Worm (Caenorhabditis elegans) whole organism, young adult: Measurements from ENCODE around the gene unc-58.
A peak's percentile ranks its signal among the peaks of the same experiment; 100 is the strongest.

Experiments
- B0035.1 ChIP-seq: sonication (generic microtip); optimal IDR thresholded peaks from 2 replicates; lab custom pipeline; 2016; ENCODE audit warnings: missing genetic modification characterization, mild to moderate bottlenecking, missing compliant biosample characterization, missing genotype, missing genetic modification reagents
- B0261.1 ChIP-seq: sonication (generic microtip); optimal IDR thresholded peaks from 2 replicates; lab custom pipeline; 2016; ENCODE audit warnings: mild to moderate bottlenecking, missing genetic modification characterization, moderate library complexity, missing compliant biosample characterization
- C06A6.2 ChIP-seq: fragments of 200-800 bp; sonication (Bioruptor generic); conservative IDR thresholded peaks from 2 replicates; pipeline ENCODE4 v1.3.6; 2022; ENCODE audit warnings: missing genetic modification characterization, missing compliant biosample characterization
- D2030.7 ChIP-seq: fragments of 200-800 bp; sonication (Bioruptor generic); IDR thresholded peaks from 2 replicates; pipeline ENCODE4 v1.3.6; 2022; ENCODE audit warnings: missing genetic modification reagents, missing genetic modification characterization, missing compliant biosample characterization
- F22D6.2 ChIP-seq: sonication (generic microtip); optimal IDR thresholded peaks from 2 replicates; lab custom pipeline; 2016; ENCODE audit warnings: mild to moderate bottlenecking, missing genetic modification characterization, missing compliant biosample characterization
- F57A8.1 ChIP-seq: fragments of 200-800 bp; sonication (Bioruptor generic); optimal IDR thresholded peaks from 2 replicates; lab custom pipeline; 2018; ENCODE audit warnings: mild to moderate bottlenecking, missing genetic modification characterization, moderate library complexity, missing compliant biosample characterization
- F57C9.4 ChIP-seq: sonication (generic microtip); optimal IDR thresholded peaks from 2 replicates; lab custom pipeline; 2017; ENCODE audit warnings: mild to moderate bottlenecking, missing genetic modification characterization, missing compliant biosample characterization
- T26A5.8 ChIP-seq: sonication (generic microtip); optimal IDR thresholded peaks from 2 replicates; lab custom pipeline; 2016; ENCODE audit warnings: missing genetic modification characterization, missing compliant biosample characterization
- Y53G8AR.9 ChIP-seq: fragments of 200-800 bp; sonication (Bioruptor generic); conservative IDR thresholded peaks from 2 replicates; pipeline ENCODE4 v1.3.6; 2022; ENCODE audit warnings: missing genetic modification reagents, missing genetic modification characterization, missing compliant biosample characterization
- Y56A3A.18 ChIP-seq: fragments of 200-800 bp; sonication (Bioruptor generic); IDR thresholded peaks from 2 replicates; pipeline ENCODE4 v1.3.6; 2022; ENCODE audit warnings: missing genetic modification reagents, missing genetic modification characterization, missing compliant biosample characterization
- ZK185.1 ChIP-seq: sonication (generic microtip); optimal IDR thresholded peaks from 2 replicates; lab custom pipeline; 2016; ENCODE audit warnings: mild to moderate bottlenecking, missing genetic modification characterization, missing compliant biosample characterization; ENCODE audit not compliant: poor library complexity, severe bottlenecking
- akir-1 ChIP-seq: fragments of 200-800 bp; sonication (Bioruptor generic); optimal IDR thresholded peaks from 2 replicates; lab custom pipeline; 2018; ENCODE audit warnings: mild to moderate bottlenecking, missing genetic modification characterization, moderate library complexity, missing compliant biosample characterization
- ama-1 ChIP-seq, 3 experiments: fragments of 150-350 bp in 1 of 3; sonication (generic microtip) in 2 of 3; optimal IDR thresholded peaks; 2 replicates each; lab custom pipeline; 2014 to 2018; ENCODE audit warnings: missing biosample characterization in 2 of 3, missing genetic modification characterization in 2 of 3, missing genetic modification reagents in 2 of 3
- athp-1 ChIP-seq: sonication (generic microtip); optimal IDR thresholded peaks from 2 replicates; lab custom pipeline; 2017; ENCODE audit warnings: mild to moderate bottlenecking, missing genetic modification characterization, missing compliant biosample characterization
- attf-5 ChIP-seq: fragments of 200-800 bp; sonication (Bioruptor generic); optimal IDR thresholded peaks from 2 replicates; lab custom pipeline; 2018; ENCODE audit warnings: mild to moderate bottlenecking, missing genetic modification characterization, missing compliant biosample characterization
- ceh-100 ChIP-seq: fragments of 200-800 bp; sonication (Bioruptor generic); IDR thresholded peaks from 2 replicates; pipeline ENCODE4 v1.3.6; 2022; ENCODE audit warnings: missing genetic modification reagents, missing genetic modification characterization, missing compliant biosample characterization
- ceh-58 ChIP-seq: fragments of 200-800 bp; sonication (Bioruptor generic); IDR thresholded peaks from 2 replicates; pipeline ENCODE4 v1.3.6; 2022; ENCODE audit warnings: missing genetic modification characterization, missing compliant biosample characterization
- egl-18 ChIP-seq: fragments of 200-800 bp; sonication (Bioruptor generic); IDR thresholded peaks from 2 replicates; pipeline ENCODE4 v1.3.6; 2022; ENCODE audit warnings: missing genetic modification reagents, missing genetic modification characterization, missing compliant biosample characterization
- egl-44 ChIP-seq: fragments of 200-800 bp; sonication (Bioruptor generic); IDR thresholded peaks from 2 replicates; pipeline ENCODE4 v1.3.6; 2022; ENCODE audit warnings: missing genetic modification reagents, missing genetic modification characterization, missing compliant biosample characterization
- ekl-4 ChIP-seq: fragments of 200-800 bp; sonication (Bioruptor generic); IDR thresholded peaks from 2 replicates; pipeline ENCODE4 v1.3.6; 2022; ENCODE audit warnings: missing genetic modification reagents, missing genetic modification characterization, missing compliant biosample characterization
- fkh-3 ChIP-seq: sonication (generic microtip); optimal IDR thresholded peaks from 2 replicates; lab custom pipeline; 2016; ENCODE audit warnings: mild to moderate bottlenecking, missing genetic modification characterization, missing compliant biosample characterization
- hlh-26 ChIP-seq: fragments of 200-800 bp; sonication (Bioruptor generic); conservative IDR thresholded peaks from 2 replicates; pipeline ENCODE4 v1.3.6; 2022; ENCODE audit warnings: missing genetic modification reagents, missing genetic modification characterization, missing compliant biosample characterization
- hrde-1 ChIP-seq: sonication (generic microtip); optimal IDR thresholded peaks from 2 replicates; lab custom pipeline; 2016; ENCODE audit warnings: missing genetic modification characterization, mild to moderate bottlenecking, missing compliant biosample characterization, moderate library complexity, missing genotype, missing genetic modification reagents, borderline replicate concordance
- lag-1 ChIP-seq: fragments of 200-800 bp; sonication (Bioruptor generic); IDR thresholded peaks from 2 replicates; pipeline ENCODE4 v1.3.6; 2022; ENCODE audit warnings: missing genetic modification reagents, missing genetic modification characterization, missing compliant biosample characterization
- mel-28 ChIP-seq: sonication (generic microtip); optimal IDR thresholded peaks from 2 replicates; lab custom pipeline; 2016; ENCODE audit warnings: borderline replicate concordance, mild to moderate bottlenecking, missing genetic modification characterization, missing compliant biosample characterization
- mxl-1 ChIP-seq: sonication (generic microtip); optimal IDR thresholded peaks from 2 replicates; lab custom pipeline; 2016; ENCODE audit warnings: missing genetic modification characterization, missing compliant biosample characterization
- pbrm-1 ChIP-seq: fragments of 200-800 bp; sonication (Bioruptor generic); IDR thresholded peaks from 2 replicates; pipeline ENCODE4 v1.3.6; 2022; ENCODE audit warnings: missing genetic modification reagents, missing genetic modification characterization, missing compliant biosample characterization
- repo-1 ChIP-seq: sonication (generic microtip); optimal IDR thresholded peaks from 2 replicates; lab custom pipeline; 2017; ENCODE audit warnings: mild to moderate bottlenecking, missing genetic modification characterization, missing compliant biosample characterization
- rpc-1 ChIP-seq, 2 experiments: fragments of 150-350 bp in 1 of 2; sonication (generic microtip) in 1 of 2; optimal IDR thresholded peaks; 2 replicates each; lab custom pipeline; 2014 to 2018; ENCODE audit warnings: missing biosample characterization in 1 of 2, missing genetic modification characterization in 1 of 2, missing genetic modification reagents in 1 of 2, missing genotype in 1 of 2
- snpc-1.3 ChIP-seq: sonication (generic microtip); optimal IDR thresholded peaks from 2 replicates; lab custom pipeline; 2017; ENCODE audit warnings: missing genetic modification characterization, mild to moderate bottlenecking, missing compliant biosample characterization, antibody characterized with exemption, moderate library complexity, missing genotype, missing genetic modification reagents; ENCODE audit not compliant: insufficient read depth
- sptf-2 ChIP-seq: fragments of 200-800 bp; sonication (Bioruptor generic); optimal IDR thresholded peaks from 2 replicates; lab custom pipeline; 2018; ENCODE audit warnings: mild to moderate bottlenecking, missing genetic modification characterization, missing compliant biosample characterization
- unc-62 ChIP-seq: fragments of 150-350 bp; optimal IDR thresholded peaks from 2 replicates; lab custom pipeline; 2014; ENCODE audit warnings: missing biosample characterization, missing genetic modification reagents, missing genetic modification characterization
- xnd-1 ChIP-seq: sonication (generic microtip); optimal IDR thresholded peaks from 2 replicates; lab custom pipeline; 2016; ENCODE audit warnings: missing genotype, missing genetic modification reagents, missing genetic modification characterization, missing compliant biosample characterization
- zim-3 ChIP-seq: sonication (generic microtip); optimal IDR thresholded peaks from 2 replicates; lab custom pipeline; 2017; ENCODE audit warnings: mild to moderate bottlenecking, missing genetic modification characterization, moderate library complexity, missing compliant biosample characterization
- ztf-3 ChIP-seq: fragments of 200-800 bp; sonication (Bioruptor generic); optimal IDR thresholded peaks from 2 replicates; lab custom pipeline; 2018; ENCODE audit warnings: mild to moderate bottlenecking, missing genetic modification characterization, missing compliant biosample characterization

The unc-58 gene

ce11 chrX:10133082-10133481 is at the start of gene unc-58:
Gene unc-58 (minus strand): TSS chrX:10133182.
- TF ChIP-seq xnd-1 (tag; lab: Kevin White, UChicago) (no peak), C06A6.2 (no peak), mel-28 (no peak), rpc-1 (optimal IDR thresholded peaks at IDR 0.05; lab: Kevin White, UChicago) (no peak), rpc-1 (tag; optimal IDR thresholded peaks at IDR 0.05; lab: Kevin White, UChicago) (no peak), zim-3 (tag; lab: Kevin White, UChicago) (no peak), egl-18 (no peak), egl-44 (GFP tag; lab: Robert Waterston, UW) (no peak), ceh-58 (GFP tag; lab: Robert Waterston, UW) (no peak)

DNA sequence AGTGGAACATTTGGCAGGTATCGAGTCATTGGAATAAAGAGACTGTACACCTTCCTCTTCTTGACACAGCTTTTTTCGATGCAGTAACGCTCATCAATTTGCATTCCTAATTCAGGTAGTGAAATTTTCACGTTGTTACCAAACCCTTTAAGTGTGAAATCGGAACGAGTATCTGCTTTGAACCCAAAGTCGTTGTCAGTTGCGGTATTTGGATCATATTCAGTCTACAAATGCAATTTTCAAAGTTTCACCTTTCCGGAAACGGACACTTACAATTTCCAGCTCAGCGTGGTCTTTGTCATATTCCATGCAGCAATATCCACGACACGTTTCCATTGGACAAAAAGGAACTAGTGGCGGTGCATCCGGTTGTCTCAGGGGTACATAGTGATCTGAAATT is 49.6 kb upstream of the unc-58 start:
- TF ChIP-seq attf-5 (GFP tag; lab: Kevin White, UChicago) (no peak), Y53G8AR.9 (GFP tag; lab: Robert Waterston, UW) (0 out of 2 replicates have a peak, but pooled peaks have one; percentile 27)

DNA sequence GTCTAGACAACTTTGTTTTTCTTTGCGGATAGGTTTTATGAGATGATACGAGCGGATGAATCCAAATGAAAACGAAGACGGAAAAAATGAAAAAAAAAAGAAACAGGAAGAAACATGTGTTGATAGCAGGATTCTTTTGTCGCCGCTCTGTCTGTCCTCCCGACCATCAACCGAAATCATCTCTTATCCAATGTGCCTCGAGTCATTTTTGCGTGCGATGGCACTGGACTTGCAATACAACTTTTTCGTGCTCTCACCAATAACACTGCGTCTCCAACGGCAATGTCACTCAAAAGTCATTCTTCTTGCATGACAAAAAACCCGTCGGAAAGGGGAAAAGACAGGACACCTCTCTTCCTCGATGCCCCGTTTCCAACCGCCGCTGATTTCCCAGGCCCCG is 43.3 kb upstream of the unc-58 start, which contains the start of gene ncs-4:
ncs-4 (plus strand) TSS at position 227 of the 400 bp plus-strand sequence.
- no peak for TF ChIP-seq B0261.1
- TF ChIP-seq hlh-26 (GFP tag; lab: Robert Waterston, UW): no peak
- no peak for TF ChIP-seq T26A5.8 (tag; lab: Kevin White, UChicago)
- no peak for TF ChIP-seq athp-1 (tag; lab: Kevin White, UChicago)
- TF ChIP-seq C06A6.2: no peak
- no peak for TF ChIP-seq F57C9.4 (tag; lab: Kevin White, UChicago)
- TF ChIP-seq repo-1 (tag; lab: Kevin White, UChicago): no peak
- TF ChIP-seq lag-1 (GFP tag; lab: Robert Waterston, UW): no peak
- TF ChIP-seq pbrm-1 (GFP tag; lab: Robert Waterston, UW): no peak
- TF ChIP-seq Y56A3A.18: no peak
- TF ChIP-seq rpc-1 (optimal IDR thresholded peaks at IDR 0.05; lab: Kevin White, UChicago): no peak
- TF ChIP-seq rpc-1 (tag; optimal IDR thresholded peaks at IDR 0.05; lab: Kevin White, UChicago): no peak
- no peak for TF ChIP-seq ama-1 (optimal IDR thresholded peaks at IDR 0.05; lab: Kevin White, UChicago)
- TF ChIP-seq ama-1 (GFP tag; optimal IDR thresholded peaks at IDR 0.05; lab: Kevin White, UChicago): no peak
- TF ChIP-seq unc-62 (GFP tag; lab: Kevin White, UChicago): no peak
- no peak for TF ChIP-seq ZK185.1 (tag; lab: Kevin White, UChicago)
- no peak for TF ChIP-seq ceh-58 (GFP tag; lab: Robert Waterston, UW)
- TF ChIP-seq, all 124 proteins: peak for 0

DNA sequence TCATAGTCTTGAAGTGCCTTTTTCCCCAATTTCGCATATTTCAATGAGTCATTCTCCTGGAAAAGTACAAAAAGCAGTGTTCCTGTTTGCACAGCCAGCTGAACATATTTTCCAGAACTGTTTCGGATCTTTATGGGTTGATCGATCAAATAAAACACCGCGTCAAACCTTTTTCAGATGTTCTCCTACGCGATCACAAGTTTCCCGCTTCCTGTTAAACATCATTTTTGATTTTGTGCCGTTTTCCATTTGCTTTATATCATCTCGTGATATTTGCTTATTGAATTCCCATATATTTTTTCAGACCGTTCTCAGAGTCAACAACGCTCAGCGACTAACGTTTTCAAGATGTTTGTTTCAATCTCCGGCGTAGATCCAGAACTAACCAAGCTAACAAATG is 41.7 kb upstream of the unc-58 start, which contains the start of gene C07A4.3:
C07A4.3 (plus strand) TSS at position 301 of the 400 bp plus-strand sequence.
- TF ChIP-seq F22D6.2 (tag; lab: Kevin White, UChicago): no peak
- no peak for TF ChIP-seq ztf-3 (GFP tag; lab: Kevin White, UChicago)
- no peak for TF ChIP-seq fkh-3 (tag; lab: Kevin White, UChicago)
- no peak for TF ChIP-seq mxl-1 (tag; lab: Kevin White, UChicago)
- TF ChIP-seq snpc-1.3 (tag; lab: Kevin White, UChicago): no peak
- no peak for TF ChIP-seq F57A8.1
- TF ChIP-seq sptf-2: no peak
- TF ChIP-seq B0035.1 (tag; lab: Kevin White, UChicago): no peak
- no peak for TF ChIP-seq hrde-1 (tag; lab: Kevin White, UChicago)
- TF ChIP-seq ceh-100: no peak
- no peak for TF ChIP-seq ekl-4 (GFP tag; lab: Robert Waterston, UW)
- no peak for TF ChIP-seq D2030.7
- no peak for TF ChIP-seq hlh-26 (GFP tag; lab: Robert Waterston, UW)
- TF ChIP-seq akir-1 (GFP tag; lab: Kevin White, UChicago): no peak
- TF ChIP-seq zim-3 (tag; lab: Kevin White, UChicago): no peak
